Fruit fly (Drosophila melanogaster) whole organism, pupa: ENCODE data around the gene CG42397.

Experiments
- CG12605 ChIP-seq: fragments of 200-800 bp; sonication (Bioruptor generic); IDR thresholded peaks from 2 replicates; pipeline ENCODE4 v1.3.6; 2022; ENCODE audit warnings: missing biosample characterization, missing genetic modification characterization
- CG13204 ChIP-seq: fragments of 200-800 bp; sonication (Bioruptor generic); optimal IDR thresholded peaks from 2 replicates; lab custom pipeline; 2018; ENCODE audit warnings: missing biosample characterization, mild to moderate bottlenecking, missing genetic modification characterization, moderate library complexity
- CG15710 ChIP-seq: fragments of 200-800 bp; sonication (Bioruptor generic); optimal IDR thresholded peaks from 2 replicates; lab custom pipeline; 2018; ENCODE audit warnings: missing biosample characterization, mild to moderate bottlenecking, missing genetic modification characterization, moderate library complexity
- CG17806 ChIP-seq: fragments of 200-800 bp; sonication (Bioruptor generic); optimal IDR thresholded peaks from 2 replicates; lab custom pipeline; 2018; ENCODE audit warnings: missing biosample characterization, mild to moderate bottlenecking, missing genetic modification characterization, moderate library complexity
- CG32121 ChIP-seq: fragments of 200-800 bp; sonication (Bioruptor generic); IDR thresholded peaks from 2 replicates; pipeline ENCODE4 v1.3.6; 2022; ENCODE audit warnings: missing biosample characterization, missing genetic modification characterization
- CG34367 ChIP-seq: fragments of 200-800 bp; sonication (Bioruptor generic); optimal IDR thresholded peaks from 2 replicates; lab custom pipeline; 2018; ENCODE audit warnings: missing biosample characterization, mild to moderate bottlenecking, missing genetic modification characterization
- CG4496 ChIP-seq: fragments of 200-800 bp; sonication (Bioruptor generic); IDR thresholded peaks from 3 replicates; pipeline ENCODE4 v1.3.6; 2022; ENCODE audit warnings: missing biosample characterization, missing genetic modification characterization
- D1 ChIP-seq: fragments of 200-800 bp; sonication (Bioruptor generic); optimal IDR thresholded peaks from 2 replicates; lab custom pipeline; 2018; ENCODE audit warnings: missing biosample characterization, mild to moderate bottlenecking, missing genetic modification characterization, moderate library complexity
- EcR ChIP-seq: fragments of 200-800 bp; sonication (Bioruptor generic); optimal IDR thresholded peaks from 3 replicates; lab custom pipeline; 2019; ENCODE audit warnings: missing biosample characterization, missing genetic modification characterization, mild to moderate bottlenecking, moderate library complexity, missing genetic modification reagents
- Pif1A ChIP-seq: fragments of 200-800 bp; sonication (Bioruptor generic); optimal IDR thresholded peaks from 3 replicates; lab custom pipeline; 2016; ENCODE audit warnings: missing biosample characterization, missing genetic modification characterization
- Snoo ChIP-seq: fragments of 200-800 bp; sonication (Bioruptor generic); optimal IDR thresholded peaks from 3 replicates; lab custom pipeline; 2017; ENCODE audit warnings: missing biosample characterization, mild to moderate bottlenecking, missing genetic modification characterization, inconsistent platforms
- gl ChIP-seq: fragments of 200-800 bp; sonication (Bioruptor generic); optimal IDR thresholded peaks from 2 replicates; lab custom pipeline; 2018; ENCODE audit warnings: missing biosample characterization, mild to moderate bottlenecking, missing genetic modification characterization

DNA sequence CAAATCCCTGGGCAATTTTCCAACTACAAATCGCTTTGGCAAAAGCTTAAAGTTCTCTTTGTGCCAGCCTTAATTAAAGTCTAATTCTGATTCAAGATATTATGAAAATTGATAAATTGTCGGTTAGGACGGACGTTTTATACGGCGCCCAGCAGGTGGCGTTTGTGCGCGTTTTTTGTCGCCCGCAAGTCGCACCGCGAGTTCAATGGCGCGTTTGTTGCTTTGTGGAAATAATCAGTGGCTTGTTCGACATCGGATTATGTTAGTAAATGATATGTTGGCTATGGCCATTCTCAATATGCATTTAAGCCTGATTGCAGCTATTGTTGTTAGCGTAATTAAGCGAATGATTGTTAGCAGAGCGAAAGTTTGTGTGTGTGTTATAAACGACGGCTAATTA, 48.3 kb upstream of the CG42397 start:
- TF ChIP-seq CG13204 (GFP tag; lab: Kevin White, UChicago), result no peak
- TF ChIP-seq CG4496 (GFP tag; lab: Robert Waterston, UW), result no peak
- TF ChIP-seq Pif1A (GFP tag; lab: Kevin White, UChicago), result no peak
- no peak for TF ChIP-seq gl
- no peak for TF ChIP-seq CG34367 (tag; lab: Kevin White, UChicago)
- no peak for TF ChIP-seq D1 (tag; lab: Kevin White, UChicago)
- no peak for TF ChIP-seq CG15710 (tag; lab: Kevin White, UChicago)
- no peak for TF ChIP-seq CG32121 (GFP tag; lab: Robert Waterston, UW)
- no peak for TF ChIP-seq Snoo (tag; lab: Kevin White, UChicago)
- no peak for TF ChIP-seq CG17806 (tag; lab: Kevin White, UChicago)
- TF ChIP-seq EcR, result no peak
- TF ChIP-seq CG12605 (GFP tag; lab: Robert Waterston, UW), result no peak
